Worm (Caenorhabditis elegans) whole organism, L1 larva: ENCODE data around the gene ugt-5.

Source experiments
- C04F5.9 ChIP-seq: sonication (generic microtip); optimal IDR thresholded peaks from 2 replicates; lab custom pipeline; 2016; ENCODE audit warnings: missing genetic modification characterization, missing compliant biosample characterization
- Y116A8C.19 ChIP-seq: sonication (generic microtip); optimal IDR thresholded peaks from 2 replicates; lab custom pipeline; 2016; ENCODE audit warnings: missing compliant biosample characterization, missing genetic modification characterization, borderline replicate concordance
- alr-1 ChIP-seq: fragments of 200-800 bp; sonication (Bioruptor generic); optimal IDR thresholded peaks from 2 replicates; lab custom pipeline; 2018; ENCODE audit warnings: borderline replicate concordance, mild to moderate bottlenecking, missing genetic modification characterization, missing compliant biosample characterization
- aly-2 ChIP-seq: fragments of 150-350 bp; optimal IDR thresholded peaks from 2 replicates; lab custom pipeline; 2014; ENCODE audit warnings: missing biosample characterization, missing genetic modification characterization
- blmp-1 ChIP-seq: fragments of 150-350 bp; optimal IDR thresholded peaks from 2 replicates; lab custom pipeline; 2014; ENCODE audit warnings: missing biosample characterization, missing genetic modification characterization
- ceh-82 ChIP-seq, 3 experiments: fragments of 150-350 bp in 1 of 3; sonication (generic microtip) in 2 of 3; optimal IDR thresholded peaks; 2 replicates each; lab custom pipeline; 2014 to 2017; ENCODE audit warnings: missing biosample characterization in 3 of 3, missing genetic modification characterization in 3 of 3
- ces-1 ChIP-seq: fragments of 150-350 bp; optimal IDR thresholded peaks from 2 replicates; lab custom pipeline; 2014; ENCODE audit warnings: missing biosample characterization, missing genetic modification reagents, missing genetic modification characterization
- dpl-1 ChIP-seq, 3 experiments: fragments of 150-350 bp in 2 of 3; sonication (generic microtip) in 1 of 3; optimal IDR thresholded peaks; 2 replicates each; lab custom pipeline; 2014 to 2017; ENCODE audit warnings: missing biosample characterization in 3 of 3, missing genetic modification characterization in 3 of 3, missing genetic modification reagents in 3 of 3
- dsc-1 ChIP-seq: sonication (generic microtip); optimal IDR thresholded peaks from 2 replicates; lab custom pipeline; 2016; ENCODE audit warnings: mild to moderate bottlenecking, missing genetic modification characterization, missing compliant biosample characterization
- efl-1 ChIP-seq, 4 experiments: fragments of 150-350 bp; optimal IDR thresholded peaks in 3 of 4; peaks in 1 of 4; 1 replicate in 1 of 4; 2 replicates in 3 of 4; lab custom pipeline; 2014; ENCODE audit warnings: missing biosample characterization in 2 of 4, missing genetic modification characterization in 2 of 4, missing genetic modification reagents in 2 of 4
- efl-3 ChIP-seq: fragments of 200-800 bp; sonication (Bioruptor generic); optimal IDR thresholded peaks from 2 replicates; lab custom pipeline; 2018; ENCODE audit warnings: mild to moderate bottlenecking, missing genetic modification characterization, missing compliant biosample characterization
- elt-2 ChIP-seq: sonication (generic microtip); optimal IDR thresholded peaks from 2 replicates; lab custom pipeline; 2016; ENCODE audit warnings: missing genetic modification characterization, mild to moderate bottlenecking, inconsistent platforms, missing compliant biosample characterization, missing genetic modification reagents
- fkh-10 ChIP-seq: sonication (generic microtip); optimal IDR thresholded peaks from 2 replicates; lab custom pipeline; 2017; ENCODE audit warnings: missing biosample characterization, missing genetic modification reagents, missing genetic modification characterization
- fkh-4 ChIP-seq: sonication (generic microtip); optimal IDR thresholded peaks from 2 replicates; lab custom pipeline; 2016; ENCODE audit warnings: missing compliant biosample characterization, missing genetic modification characterization, borderline replicate concordance
- fkh-8 ChIP-seq: sonication (generic microtip); optimal IDR thresholded peaks from 2 replicates; lab custom pipeline; 2016; ENCODE audit warnings: mild to moderate bottlenecking, missing genetic modification characterization, missing compliant biosample characterization
- fos-1 ChIP-seq: fragments of 150-350 bp; optimal IDR thresholded peaks from 2 replicates; lab custom pipeline; 2014; ENCODE audit warnings: missing biosample characterization, missing genetic modification characterization
- hpl-2 ChIP-seq: fragments of 150-350 bp; optimal IDR thresholded peaks from 2 replicates; lab custom pipeline; 2014; ENCODE audit warnings: missing biosample characterization, missing genetic modification reagents, missing genetic modification characterization
- irx-1 ChIP-seq: sonication (generic microtip); optimal IDR thresholded peaks from 2 replicates; lab custom pipeline; 2016; ENCODE audit warnings: missing genetic modification characterization, missing compliant biosample characterization
- isw-1 ChIP-seq: fragments of 200-800 bp; sonication (Bioruptor generic); IDR thresholded peaks from 2 replicates; pipeline ENCODE4 v1.3.6; 2022; ENCODE audit warnings: missing genetic modification characterization, missing compliant biosample characterization
- jun-1 ChIP-seq: fragments of 150-350 bp; optimal IDR thresholded peaks from 2 replicates; lab custom pipeline; 2014; ENCODE audit warnings: missing biosample characterization, missing genetic modification reagents, missing genetic modification characterization
- lin-13 ChIP-seq: fragments of 150-350 bp; optimal IDR thresholded peaks from 2 replicates; lab custom pipeline; 2014; ENCODE audit warnings: missing biosample characterization, missing genetic modification reagents, missing genetic modification characterization
- lin-14 ChIP-seq: fragments of 200-800 bp; sonication (Bioruptor generic); optimal IDR thresholded peaks from 2 replicates; lab custom pipeline; 2018; ENCODE audit warnings: mild to moderate bottlenecking, missing genetic modification characterization, moderate library complexity, missing compliant biosample characterization
- lin-39 ChIP-seq: fragments of 150-350 bp; optimal IDR thresholded peaks from 2 replicates; lab custom pipeline; 2014; ENCODE audit warnings: missing biosample characterization, missing genetic modification reagents, missing genetic modification characterization
- lir-3 ChIP-seq: sonication (generic microtip); optimal IDR thresholded peaks from 2 replicates; lab custom pipeline; 2016; ENCODE audit warnings: mild to moderate bottlenecking, missing genetic modification characterization, moderate library complexity, missing compliant biosample characterization; ENCODE audit not compliant: poor library complexity
- lsy-2 ChIP-seq, 2 experiments: fragments of 150-350 bp; optimal IDR thresholded peaks; 2 replicates each; lab custom pipeline; 2014; ENCODE audit warnings: missing biosample characterization in 2 of 2, missing genetic modification characterization in 2 of 2
- mdl-1 ChIP-seq, 2 experiments: fragments of 150-350 bp; optimal IDR thresholded peaks; 2 replicates each; lab custom pipeline; 2014 to 2017; ENCODE audit warnings: missing biosample characterization in 2 of 2, missing genetic modification characterization in 2 of 2, inconsistent platforms in 1 of 2
- mef-2 ChIP-seq: fragments of 150-350 bp; optimal IDR thresholded peaks from 2 replicates; lab custom pipeline; 2014; ENCODE audit warnings: missing biosample characterization, missing genetic modification characterization
- mep-1 ChIP-seq: fragments of 150-350 bp; optimal IDR thresholded peaks from 2 replicates; lab custom pipeline; 2014; ENCODE audit warnings: missing biosample characterization, missing genetic modification characterization
- nhr-11 ChIP-seq: fragments of 150-350 bp; optimal IDR thresholded peaks from 2 replicates; lab custom pipeline; 2014; ENCODE audit warnings: missing biosample characterization, missing genetic modification characterization
- nhr-237 ChIP-seq: fragments of 150-350 bp; optimal IDR thresholded peaks from 2 replicates; lab custom pipeline; 2014; ENCODE audit warnings: missing biosample characterization, missing genetic modification characterization
- nhr-85 ChIP-seq: sonication (generic microtip); peaks from one replicate; lab custom pipeline; 2016; ENCODE audit warnings: missing genetic modification characterization, inconsistent platforms, missing compliant biosample characterization
- pag-3 ChIP-seq: sonication (generic microtip); optimal IDR thresholded peaks from 2 replicates; lab custom pipeline; 2017; ENCODE audit warnings: missing genetic modification characterization, mild to moderate bottlenecking, missing compliant biosample characterization, antibody characterized with exemption, borderline replicate concordance; ENCODE audit not compliant: insufficient read depth
- rnt-1 ChIP-seq: sonication (generic microtip); optimal IDR thresholded peaks from 2 replicates; lab custom pipeline; 2016; ENCODE audit warnings: mild to moderate bottlenecking, missing genetic modification characterization, moderate library complexity, missing compliant biosample characterization
- skn-1 ChIP-seq: fragments of 150-350 bp; optimal IDR thresholded peaks from 2 replicates; lab custom pipeline; 2014; ENCODE audit warnings: missing biosample characterization, missing genetic modification characterization
- snpc-4 ChIP-seq: fragments of 150-350 bp; optimal IDR thresholded peaks from 2 replicates; lab custom pipeline; 2014; ENCODE audit warnings: missing biosample characterization, missing genetic modification characterization
- sup-37 ChIP-seq: fragments of 200-800 bp; sonication (Bioruptor generic); optimal IDR thresholded peaks from 2 replicates; lab custom pipeline; 2018; ENCODE audit warnings: mild to moderate bottlenecking, missing genetic modification characterization, missing compliant biosample characterization
- tbx-2 ChIP-seq: sonication (generic microtip); optimal IDR thresholded peaks from 2 replicates; lab custom pipeline; 2016; ENCODE audit warnings: missing genetic modification characterization, missing compliant biosample characterization
- unc-62 ChIP-seq: fragments of 150-350 bp; optimal IDR thresholded peaks from 2 replicates; lab custom pipeline; 2014; ENCODE audit warnings: missing biosample characterization, missing genetic modification reagents, missing genetic modification characterization
- vab-15 ChIP-seq: sonication (generic microtip); optimal IDR thresholded peaks from 2 replicates; lab custom pipeline; 2017; ENCODE audit warnings: missing genotype, mild to moderate bottlenecking, missing genetic modification characterization, missing compliant biosample characterization
- xbp-1 ChIP-seq: sonication (generic microtip); optimal IDR thresholded peaks from 2 replicates; lab custom pipeline; 2016; ENCODE audit warnings: missing genetic modification characterization, missing compliant biosample characterization
- zag-1 ChIP-seq: fragments of 150-350 bp; optimal IDR thresholded peaks from 2 replicates; lab custom pipeline; 2014; ENCODE audit warnings: missing biosample characterization, missing genetic modification characterization

Gene ugt-5

ce11 chrV:12754839-12755238, 37.9 kb downstream of the ugt-5 start, which contains the start of gene gpa-13:
Gene gpa-13 (minus strand): TSS chrV:12754939.
- TF ChIP-seq hpl-2 (no peak), fkh-4 (tag; lab: Kevin White, UChicago) (no peak), aly-2 (tag; lab: Kevin White, UChicago) (no peak), lin-14 (GFP tag; lab: Kevin White, UChicago) (no peak), isw-1 (no peak), elt-2 (no peak), tbx-2 (tag; lab: Kevin White, UChicago) (no peak), dpl-1 (GFP tag; optimal IDR thresholded peaks at IDR 0.05; lab: Kevin White, UChicago) (no peak), sup-37 (GFP tag; lab: Kevin White, UChicago) (no peak), C04F5.9 (tag; lab: Kevin White, UChicago) (no peak), lir-3 (tag; lab: Kevin White, UChicago) (no peak), mdl-1 (tag; optimal IDR thresholded peaks at IDR 0.05; lab: Kevin White, UChicago) (no peak), alr-1 (tag; lab: Kevin White, UChicago) (no peak), fkh-8 (no peak)

- peak; percentile 25 for TF ChIP-seq nhr-85 (tag; lab: Kevin White, UChicago)
- no peak for TF ChIP-seq irx-1 (tag; lab: Kevin White, UChicago)
- TF ChIP-seq blmp-1 (tag; lab: Kevin White, UChicago) = peak; percentile 40
These were observed 40.4 kb downstream of the ugt-5 start, which contains the start of gene C15C8.8 for ce11 chrV:12752407-12752806. Gene C15C8.8 (minus strand): TSS chrV:12752507.

ce11 chrV:12751495-12752050, 41.2 kb downstream of the ugt-5 start, which contains the start of gene C15C8.6:
Gene C15C8.6 (minus strand): TSS chrV:12751545.
- TF ChIP-seq fkh-4 (tag; lab: Kevin White, UChicago) (peak; percentile 83), dsc-1 (tag; lab: Kevin White, UChicago) (peak; percentile 87), efl-3 (no peak)

- TF ChIP-seq jun-1 = no peak
- no peak for TF ChIP-seq unc-62
- no peak for TF ChIP-seq mef-2 (tag; lab: Kevin White, UChicago)
- TF ChIP-seq pag-3 (tag; lab: Kevin White, UChicago) = no peak
- TF ChIP-seq lir-3 (tag; lab: Kevin White, UChicago) = no peak
- TF ChIP-seq xbp-1 (tag; lab: Kevin White, UChicago) = no peak
- no peak for TF ChIP-seq fos-1
- no peak for TF ChIP-seq dpl-1 (GFP tag; optimal IDR thresholded peaks at IDR 0.05; lab: Kevin White, UChicago)
- no peak for TF ChIP-seq skn-1 (tag; lab: Kevin White, UChicago)
These were observed 43.2 kb downstream of the ugt-5 start for ce11 chrV:12749558-12749957.

- TF ChIP-seq lin-14 (GFP tag; lab: Kevin White, UChicago) = peak; percentile 36
- TF ChIP-seq ces-1 (GFP tag; lab: Kevin White, UChicago) = peak; percentile 43
- no peak for TF ChIP-seq lin-39 (tag; lab: Kevin White, UChicago)
- peak; percentile 93 for TF ChIP-seq fkh-10 (GFP tag; lab: Kevin White, UChicago)
These were observed 44.9 kb downstream of the ugt-5 start, which contains the start of gene C15C8.5 for ce11 chrV:12747856-12748255. Gene C15C8.5 (plus strand): TSS chrV:12748007.

ce11 chrV:12747431-12747830, 45.3 kb downstream of the ugt-5 start, which contains the start of gene C15C8.4:
Gene C15C8.4 (minus strand): TSS chrV:12747463.
- TF ChIP-seq aly-2 (tag; lab: Kevin White, UChicago) = no peak
- peak; percentile 9 for TF ChIP-seq lin-13
- TF ChIP-seq nhr-11 = no peak
- TF ChIP-seq vab-15 (tag; lab: Kevin White, UChicago) = no peak
- TF ChIP-seq Y116A8C.19 (tag; lab: Kevin White, UChicago) = no peak
- no peak for TF ChIP-seq zag-1 (tag; lab: Kevin White, UChicago)
- peak in 1 of 3 experiments; percentile 40 for TF ChIP-seq dpl-1 (GFP tag; optimal IDR thresholded peaks at IDR 0.05; lab: Kevin White, UChicago)
- peak; percentile 37 for TF ChIP-seq mep-1
- TF ChIP-seq rnt-1 = peak; percentile 12
- TF ChIP-seq snpc-4 = no peak
- no peak for TF ChIP-seq ceh-82 (tag; optimal IDR thresholded peaks at IDR 0.05; lab: Kevin White, UChicago)
- TF ChIP-seq lin-14 (GFP tag; lab: Kevin White, UChicago) = no peak
- TF ChIP-seq efl-1 (optimal IDR thresholded peaks at IDR 0.05; lab: Kevin White, UChicago) = peak; percentile 15 to 20
- peak; percentile 12 to 85 for TF ChIP-seq efl-1 (GFP tag; optimal IDR thresholded peaks at IDR 0.05 in 1 of 2; lab: Kevin White, UChicago)
- TF ChIP-seq lsy-2 (tag; optimal IDR thresholded peaks at IDR 0.05; lab: Kevin White, UChicago) = peak in 1 of 2 experiments; percentile 50
- peak; percentile 74 for TF ChIP-seq blmp-1 (tag; lab: Kevin White, UChicago)
- no peak for TF ChIP-seq nhr-237
